Fruit fly (Drosophila melanogaster) S2 (cell line): ENCODE data around the gene CG4281.

ENCODE experiments used
- CG8478 ChIP-seq: fragments of >200 bp; optimal IDR thresholded peaks from 2 replicates; lab custom pipeline; 2018
- CTCF ChIP-seq, 2 experiments: fragments of >200 bp; optimal IDR thresholded peaks; 2 replicates each; lab custom pipeline; 2018

Gene CG4281

DNA sequence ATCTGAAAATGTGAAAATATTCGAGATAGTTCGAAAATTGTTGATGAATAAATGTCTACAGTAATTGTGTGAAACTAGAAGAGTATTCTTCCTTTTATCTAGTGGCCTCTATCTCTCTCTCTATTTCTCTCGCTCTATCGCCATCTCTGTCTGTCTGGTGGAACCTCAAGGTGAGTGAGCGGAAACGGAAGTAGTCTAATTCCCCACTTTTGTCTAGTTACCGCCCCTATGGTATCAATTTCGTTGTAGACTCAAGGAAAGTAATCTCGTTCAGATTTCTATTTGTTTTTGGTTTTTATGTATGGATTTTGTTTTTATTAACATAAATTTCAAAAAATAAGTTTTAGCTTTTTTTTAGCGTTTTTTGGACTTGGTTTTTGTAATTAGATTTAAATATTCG, 40.1 kb downstream of the CG4281 start:
- no peak for TF ChIP-seq CTCF (optimal IDR thresholded peaks at IDR 0.05; lab: Kevin White, UChicago)
- TF ChIP-seq CG8478, result no peak

DNA sequence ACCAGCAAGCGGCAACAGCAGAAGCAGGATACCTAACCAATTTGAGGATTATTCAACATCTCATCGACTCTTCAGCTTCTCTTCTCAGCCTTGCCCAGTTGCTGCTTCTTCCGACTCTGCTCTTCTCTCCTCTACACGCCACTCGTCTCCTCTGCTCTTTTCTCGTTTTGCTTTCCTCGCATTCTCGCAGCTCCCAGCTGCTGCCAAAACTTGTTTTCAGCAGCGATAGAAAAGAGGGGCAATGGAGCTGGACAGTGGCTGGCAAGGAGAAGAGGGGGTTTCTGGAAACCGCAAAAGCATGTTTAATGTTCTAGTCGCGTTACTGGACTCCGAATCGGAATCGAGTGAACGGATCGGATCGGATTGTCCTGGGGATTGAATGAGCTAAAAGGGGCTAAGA, 51.6 kb downstream of the CG4281 start:
- TF ChIP-seq CG8478 (no peak), CTCF (optimal IDR thresholded peaks at IDR 0.05; lab: Kevin White, UChicago) (no peak)

DNA sequence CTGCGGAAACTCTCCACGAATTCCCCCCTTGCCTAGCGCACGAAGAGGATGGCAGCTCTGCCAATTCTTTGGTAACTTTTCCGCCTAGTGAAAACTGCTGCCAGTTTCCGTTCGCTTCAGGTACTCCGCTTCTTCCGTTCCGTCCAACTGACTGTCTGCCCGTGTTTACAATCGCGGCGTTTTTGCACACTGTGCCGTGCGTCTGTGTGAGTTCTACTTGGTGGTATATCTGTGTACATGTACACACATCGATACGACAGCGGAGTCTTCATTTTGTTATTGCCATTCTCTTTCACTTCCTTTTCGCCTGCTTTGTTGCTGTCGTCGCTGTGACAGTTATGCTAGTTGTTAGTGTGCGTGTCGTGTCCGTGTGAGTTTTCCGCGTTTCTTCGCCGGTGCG, 52.1 kb downstream of the CG4281 start:
- TF ChIP-seq CTCF (optimal IDR thresholded peaks at IDR 0.05; lab: Kevin White, UChicago) (no peak), CG8478 (no peak)
